Fruit fly (Drosophila melanogaster) whole organism, embryonic: ENCODE results near the gene Sld5.

ENCODE experiments used
- Asciz ChIP-seq: fragments of 200-800 bp; sonication (Bioruptor generic); optimal IDR thresholded peaks from 2 replicates; lab custom pipeline; 2017; ENCODE audit warnings: missing biosample characterization, mild to moderate bottlenecking, missing genetic modification characterization, missing genetic modification reagents
- Atf6 ChIP-seq: fragments of 200-800 bp; sonication (Bioruptor generic); IDR thresholded peaks from 2 replicates; pipeline ENCODE4 v1.3.6; 2022; ENCODE audit warnings: missing biosample characterization, missing genetic modification characterization
- B-H2 ChIP-seq: fragments of 200-800 bp; sonication (Bioruptor generic); optimal IDR thresholded peaks from 2 replicates; lab custom pipeline; 2018; ENCODE audit warnings: missing biosample characterization, mild to moderate bottlenecking, missing genetic modification characterization
- Bgb ChIP-seq: fragments of 200-800 bp; sonication (Bioruptor generic); IDR thresholded peaks from 2 replicates; pipeline ENCODE4 v1.3.6; 2022; ENCODE audit warnings: missing biosample characterization, missing genetic modification characterization; ENCODE audit not compliant: partially characterized antibody
- CG10431 ChIP-seq: fragments of 200-800 bp; sonication (Bioruptor generic); optimal IDR thresholded peaks from 3 replicates; lab custom pipeline; 2018; ENCODE audit warnings: missing biosample characterization, mild to moderate bottlenecking, missing genetic modification characterization
- CG10543 ChIP-seq: fragments of 200-800 bp; sonication (Bioruptor generic); optimal IDR thresholded peaks from 3 replicates; lab custom pipeline; 2017; ENCODE audit warnings: missing biosample characterization, mild to moderate bottlenecking, missing genetic modification characterization, moderate library complexity
- CG10565 ChIP-seq: fragments of 200-800 bp; sonication (Bioruptor generic); optimal IDR thresholded peaks from 3 replicates; lab custom pipeline; 2016; ENCODE audit warnings: missing biosample characterization, mild to moderate bottlenecking, missing genetic modification characterization
- CG12071 ChIP-seq: fragments of 200-800 bp; sonication (Bioruptor generic); optimal IDR thresholded peaks from 3 replicates; lab custom pipeline; 2018; ENCODE audit warnings: missing biosample characterization, mild to moderate bottlenecking, missing genetic modification characterization
- CG12104 ChIP-seq: fragments of 200-800 bp; sonication (Bioruptor generic); optimal IDR thresholded peaks from 3 replicates; lab custom pipeline; 2016; ENCODE audit warnings: missing biosample characterization, missing genetic modification characterization
- CG12219 ChIP-seq: fragments of 200-800 bp; sonication (Bioruptor generic); optimal IDR thresholded peaks from 3 replicates; lab custom pipeline; 2018; ENCODE audit warnings: missing biosample characterization, mild to moderate bottlenecking, missing genetic modification characterization
- CG12236 ChIP-seq: fragments of 200-800 bp; sonication (Bioruptor generic); optimal IDR thresholded peaks from 2 replicates; lab custom pipeline; 2016; ENCODE audit warnings: missing biosample characterization, missing genetic modification characterization
- CG13296 ChIP-seq: fragments of 200-800 bp; sonication (Bioruptor generic); optimal IDR thresholded peaks from 3 replicates; lab custom pipeline; 2018; ENCODE audit warnings: missing biosample characterization, mild to moderate bottlenecking, missing genetic modification characterization
- CG14050 ChIP-seq: fragments of 200-800 bp; sonication (Bioruptor generic); IDR thresholded peaks from 3 replicates; pipeline ENCODE4 v1.3.6; 2022; ENCODE audit warnings: missing biosample characterization, missing genetic modification characterization
- CG15269 ChIP-seq: fragments of 200-800 bp; sonication (Bioruptor generic); optimal IDR thresholded peaks from 2 replicates; lab custom pipeline; 2018; ENCODE audit warnings: missing biosample characterization, mild to moderate bottlenecking, missing genetic modification characterization, moderate library complexity
- CG17612 ChIP-seq: fragments of 200-800 bp; sonication (Bioruptor generic); IDR thresholded peaks from 2 replicates; pipeline ENCODE4 v1.3.6; 2022; ENCODE audit warnings: missing biosample characterization, missing genetic modification characterization
- CG17829 ChIP-seq: fragments of 200-800 bp; optimal IDR thresholded peaks from 2 replicates; lab custom pipeline; 2019; ENCODE audit warnings: missing biosample characterization, mild to moderate bottlenecking, missing genetic modification characterization, moderate library complexity
- CG18599 ChIP-seq: fragments of 200-800 bp; sonication (Bioruptor generic); optimal IDR thresholded peaks from 3 replicates; lab custom pipeline; 2017; ENCODE audit warnings: missing biosample characterization, missing genetic modification characterization, mild to moderate bottlenecking, moderate library complexity, missing genetic modification reagents
- CG2202 ChIP-seq: fragments of 200-800 bp; sonication (Bioruptor generic); optimal IDR thresholded peaks from 2 replicates; lab custom pipeline; 2018; ENCODE audit warnings: missing biosample characterization, mild to moderate bottlenecking, missing genetic modification characterization
- CG2712 ChIP-seq: fragments of 200-800 bp; optimal IDR thresholded peaks from 3 replicates; lab custom pipeline; 2019; ENCODE audit warnings: missing biosample characterization, mild to moderate bottlenecking, missing genetic modification characterization, moderate library complexity
- CG34224 ChIP-seq: fragments of 200-800 bp; sonication (Bioruptor generic); IDR thresholded peaks from 3 replicates; pipeline ENCODE4 v1.3.6; 2022; ENCODE audit warnings: missing biosample characterization, missing genetic modification characterization; ENCODE audit not compliant: partially characterized antibody
- CG3838 ChIP-seq: fragments of 200-800 bp; sonication (Bioruptor generic); optimal IDR thresholded peaks from 3 replicates; lab custom pipeline; 2016; ENCODE audit warnings: missing biosample characterization, missing genetic modification characterization
- CG43689 ChIP-seq: fragments of 200-800 bp; sonication (Bioruptor generic); IDR thresholded peaks from 2 replicates; pipeline ENCODE4 v1.3.6; 2022; ENCODE audit warnings: missing biosample characterization, missing genetic modification characterization
- CG4707 ChIP-seq: fragments of 200-800 bp; sonication (Bioruptor generic); optimal IDR thresholded peaks from 2 replicates; lab custom pipeline; 2018; ENCODE audit warnings: missing biosample characterization, mild to moderate bottlenecking, missing genetic modification characterization, moderate library complexity
- CG5245 ChIP-seq: fragments of 200-800 bp; sonication (Bioruptor generic); optimal IDR thresholded peaks from 3 replicates; lab custom pipeline; 2016; ENCODE audit warnings: missing biosample characterization, missing genetic modification characterization
- CG7357 ChIP-seq: fragments of 200-800 bp; sonication (Bioruptor generic); IDR thresholded peaks from 3 replicates; pipeline ENCODE4 v1.3.6; 2022; ENCODE audit warnings: missing biosample characterization, missing genetic modification characterization
- CG7987 ChIP-seq: fragments of 200-800 bp; sonication (Bioruptor generic); optimal IDR thresholded peaks from 2 replicates; lab custom pipeline; 2018; ENCODE audit warnings: missing biosample characterization, mild to moderate bottlenecking, missing genetic modification characterization, moderate library complexity
- D19B ChIP-seq: fragments of 200-800 bp; sonication (Bioruptor generic); optimal IDR thresholded peaks from 2 replicates; lab custom pipeline; 2017; ENCODE audit warnings: missing biosample characterization, mild to moderate bottlenecking, missing genetic modification characterization
- Dfd ChIP-seq, 2 experiments: fragments of >200 bp; optimal IDR thresholded peaks; 2 replicates each; lab custom pipeline; 2017; ENCODE audit warnings: missing biosample characterization in 2 of 2, missing genetic modification characterization in 2 of 2
- Dip2 ChIP-seq: fragments of 200-800 bp; sonication (Bioruptor generic); IDR thresholded peaks from 2 replicates; pipeline ENCODE4 v1.3.6; 2022; ENCODE audit warnings: missing biosample characterization, missing genetic modification characterization
- Dip3 ChIP-seq: fragments of 200-800 bp; sonication (Bioruptor generic); optimal IDR thresholded peaks from 3 replicates; lab custom pipeline; 2016; ENCODE audit warnings: missing biosample characterization, missing genetic modification characterization
- Lpt ChIP-seq: fragments of >200 bp; optimal IDR thresholded peaks from 2 replicates; lab custom pipeline; 2018; ENCODE audit warnings: missing biosample characterization, missing genetic modification characterization
- Nf-YB ChIP-seq: fragments of 200-800 bp; sonication (Bioruptor generic); optimal IDR thresholded peaks from 3 replicates; lab custom pipeline; 2019; ENCODE audit warnings: missing biosample characterization, mild to moderate bottlenecking, missing genetic modification characterization, moderate library complexity
- Ssrp ChIP-seq: fragments of 200-800 bp; sonication (Bioruptor generic); optimal IDR thresholded peaks from 2 replicates; lab custom pipeline; 2018; ENCODE audit warnings: missing biosample characterization, mild to moderate bottlenecking, missing genetic modification characterization, moderate library complexity
- Taf1 ChIP-seq: fragments of 200-800 bp; sonication (Bioruptor generic); IDR thresholded peaks from 2 replicates; pipeline ENCODE4 v1.3.6; 2022; ENCODE audit warnings: missing biosample characterization, missing genetic modification characterization
- ato ChIP-seq: fragments of 200-800 bp; sonication (Bioruptor generic); IDR thresholded peaks from 2 replicates; pipeline ENCODE4 v1.3.6; 2022; ENCODE audit warnings: missing biosample characterization, missing genetic modification characterization; ENCODE audit not compliant: partially characterized antibody
- cas ChIP-seq: fragments of 200-800 bp; sonication (Bioruptor generic); IDR thresholded peaks from 2 replicates; pipeline ENCODE4 v1.3.6; 2022; ENCODE audit warnings: missing biosample characterization, missing genetic modification characterization
- croc ChIP-seq: fragments of 200-800 bp; sonication (Bioruptor generic); conservative IDR thresholded peaks from 3 replicates; pipeline ENCODE4 v1.3.6; 2022; ENCODE audit warnings: missing biosample characterization, missing genetic modification characterization
- fd64A ChIP-seq: fragments of 200-800 bp; sonication (Bioruptor generic); optimal IDR thresholded peaks from 3 replicates; lab custom pipeline; 2018; ENCODE audit warnings: missing biosample characterization, mild to moderate bottlenecking, missing genetic modification characterization
- gsb ChIP-seq: fragments of 200-800 bp; sonication (Bioruptor generic); IDR thresholded peaks from 2 replicates; pipeline ENCODE4 v1.3.6; 2022; ENCODE audit warnings: missing biosample characterization, missing genetic modification characterization
- inv ChIP-seq: fragments of 200-800 bp; sonication (Bioruptor generic); IDR thresholded peaks from 2 replicates; pipeline ENCODE4 v1.3.6; 2022; ENCODE audit warnings: missing biosample characterization, missing genetic modification characterization; ENCODE audit not compliant: partially characterized antibody
- mirr ChIP-seq: fragments of 200-800 bp; sonication (Bioruptor generic); optimal IDR thresholded peaks from 3 replicates; lab custom pipeline; 2018; ENCODE audit warnings: missing biosample characterization, mild to moderate bottlenecking, missing genetic modification characterization
- nerfin-1 ChIP-seq: fragments of 200-800 bp; sonication (Bioruptor generic); optimal IDR thresholded peaks from 3 replicates; lab custom pipeline; 2019; ENCODE audit warnings: missing biosample characterization, mild to moderate bottlenecking, missing genetic modification characterization, moderate library complexity
- p53 ChIP-seq: fragments of 200-800 bp; sonication (Bioruptor generic); optimal IDR thresholded peaks from 2 replicates; lab custom pipeline; 2016; ENCODE audit warnings: missing biosample characterization, missing genetic modification characterization
- prd ChIP-seq, 3 experiments: fragments of >200 bp in 2 of 3; fragments of 200-800 bp in 1 of 3; sonication (Bioruptor generic) in 1 of 3; optimal IDR thresholded peaks in 2 of 3; IDR thresholded peaks in 1 of 3; 2 replicates in 2 of 3; 3 replicates in 1 of 3; pipeline versions ENCODE4 v1.3.6 to Lab custom; 2017 to 2022; ENCODE audit warnings: missing biosample characterization in 1 of 3, missing genetic modification characterization in 1 of 3
- row ChIP-seq: fragments of 200-800 bp; sonication (Bioruptor generic); IDR thresholded peaks from 3 replicates; pipeline ENCODE4 v1.3.6; 2022; ENCODE audit warnings: missing biosample characterization, missing genetic modification characterization
- scrt ChIP-seq: fragments of 200-800 bp; sonication (Bioruptor generic); optimal IDR thresholded peaks from 2 replicates; lab custom pipeline; 2018; ENCODE audit warnings: missing biosample characterization, mild to moderate bottlenecking, missing genetic modification characterization, moderate library complexity
- twi ChIP-seq: fragments of 200-800 bp; optimal IDR thresholded peaks from 2 replicates; lab custom pipeline; 2019; ENCODE audit warnings: missing biosample characterization, mild to moderate bottlenecking, missing genetic modification characterization, moderate library complexity
- vfl ChIP-seq: fragments of 200-800 bp; sonication (Bioruptor generic); optimal IDR thresholded peaks from 2 replicates; lab custom pipeline; 2016; ENCODE audit warnings: missing biosample characterization, missing genetic modification characterization
- wek ChIP-seq: fragments of 200-800 bp; sonication (Bioruptor generic); optimal IDR thresholded peaks from 3 replicates; lab custom pipeline; 2018; ENCODE audit warnings: missing biosample characterization, mild to moderate bottlenecking, missing genetic modification characterization, moderate library complexity

Sld5 gene

DNA sequence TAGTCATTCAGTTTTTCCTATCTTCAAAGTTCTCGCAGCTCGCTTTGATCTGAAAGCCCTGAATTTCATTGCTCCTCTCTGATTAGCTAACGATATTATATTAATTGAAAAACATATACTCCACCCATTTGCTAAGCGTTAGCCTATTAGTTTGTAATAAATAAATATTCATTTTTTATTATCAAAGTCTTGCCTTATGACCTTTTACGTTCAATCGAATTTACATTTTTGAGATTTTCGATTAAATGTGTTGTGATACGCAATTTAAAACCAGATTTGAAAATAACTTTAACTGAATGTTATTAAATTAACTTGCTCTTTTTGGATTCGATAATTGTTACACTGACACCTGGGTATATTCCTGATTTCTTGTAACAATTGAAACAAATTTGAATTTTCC lies 6.6 kb upstream of the Sld5 start, which contains the start of gene CG14551:
CG14551 (minus strand) TSS at position 101 of the 400 bp plus-strand sequence.
- TF ChIP-seq Lpt (GFP tag; lab: Kevin White, UChicago) (no peak), CG10431 (GFP tag; lab: Kevin White, UChicago) (no peak), Taf1 (GFP tag; lab: Robert Waterston, UW) (no peak), p53 (GFP tag; lab: Kevin White, UChicago) (no peak), CG5245 (no peak), Ssrp (tag; lab: Kevin White, UChicago) (no peak), CG12219 (GFP tag; lab: Kevin White, UChicago) (no peak), gsb (GFP tag; lab: Robert Waterston, UW) (no peak), Atf6 (GFP tag; lab: Robert Waterston, UW) (no peak), scrt (GFP tag; lab: Kevin White, UChicago) (no peak), CG15269 (no peak), Dip3 (GFP tag; lab: Kevin White, UChicago) (no peak), ato (GFP tag; lab: Robert Waterston, UW) (no peak), row (GFP tag; lab: Robert Waterston, UW) (no peak), CG10543 (no peak), CG7987 (GFP tag; lab: Kevin White, UChicago) (no peak), mirr (no peak)
- TF ChIP-seq, all 482 proteins: peak for 0

DNA sequence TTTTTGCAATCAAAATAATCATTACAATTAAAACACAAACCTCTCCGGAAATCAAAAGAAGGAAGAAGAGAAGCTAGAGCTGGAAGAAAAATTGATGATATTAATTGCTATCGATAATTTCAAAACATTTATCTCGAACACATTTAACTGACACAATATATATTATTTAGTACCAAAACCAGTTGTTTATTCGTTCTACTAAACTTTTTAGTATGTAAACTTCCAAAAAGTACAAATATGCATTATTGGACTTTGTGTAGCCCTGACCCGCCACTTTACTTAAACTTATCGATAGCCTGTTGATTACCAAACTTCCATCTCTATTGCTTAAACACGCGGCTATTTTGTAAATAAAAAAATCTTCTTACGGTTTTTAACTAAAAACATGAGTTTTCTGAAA lies 2.8 kb upstream of the Sld5 start, which contains the start of the genes RpL34a and Trmt61:
RpL34a (minus strand) TSS at position 73 of the 400 bp plus-strand sequence.
Trmt61 (plus strand) TSS at position 302 of the 400 bp plus-strand sequence.
- peak; percentile 75 for TF ChIP-seq vfl
- TF ChIP-seq Dfd (GFP tag; optimal IDR thresholded peaks at IDR 0.05; lab: Kevin White, UChicago): no peak
- TF ChIP-seq CG2202 (tag; lab: Kevin White, UChicago): peak; percentile 86
- TF ChIP-seq CG17612 (GFP tag; lab: Robert Waterston, UW): peak; percentile 57
- TF ChIP-seq B-H2 (GFP tag; lab: Kevin White, UChicago): peak; percentile 92
- TF ChIP-seq CG7357 (GFP tag; lab: Robert Waterston, UW): 0 out of 3 replicates have a peak, but pooled peaks have one; percentile 24
- peak; percentile 93 for TF ChIP-seq CG12104 (GFP tag; lab: Kevin White, UChicago)
- TF ChIP-seq CG13296: peak; percentile 95
- TF ChIP-seq nerfin-1 (tag; lab: Kevin White, UChicago): peak; percentile 90
- peak; percentile 55; the same call in 1 of the 2 replicates for TF ChIP-seq cas
- TF ChIP-seq Bgb (GFP tag; lab: Robert Waterston, UW): peak; percentile 79
- TF ChIP-seq inv (GFP tag; lab: Robert Waterston, UW): peak; percentile 82
- no peak for TF ChIP-seq CG3838
- no peak for TF ChIP-seq Dip2 (GFP tag; lab: Robert Waterston, UW)
- TF ChIP-seq wek (GFP tag; lab: Kevin White, UChicago): peak; percentile 81
- TF ChIP-seq CG12236 (GFP tag; lab: Kevin White, UChicago): peak; percentile 64
- peak; percentile 75 for TF ChIP-seq CG43689 (GFP tag; lab: Robert Waterston, UW)
- TF ChIP-seq CG4707 (GFP tag; lab: Kevin White, UChicago): peak; percentile 70
- peak; percentile 63 for TF ChIP-seq croc
- TF ChIP-seq prd (optimal IDR thresholded peaks at IDR 0.05; lab: Kevin White, UChicago): no peak
- TF ChIP-seq prd (GFP tag; IDR thresholded peaks at IDR 0.05; lab: Robert Waterston, UW): peak; percentile 68
- peak; percentile 87 for TF ChIP-seq CG17829 (tag; lab: Kevin White, UChicago)
- TF ChIP-seq CG14050: peak; percentile 63; the same call in 2 of the 3 replicates
- TF ChIP-seq CG2712 (tag; lab: Kevin White, UChicago): peak; percentile 90
- TF ChIP-seq CG34224: peak; percentile 84
- TF ChIP-seq CG18599 (GFP tag; lab: Kevin White, UChicago): peak; percentile 88
- no peak for TF ChIP-seq twi (tag; lab: Kevin White, UChicago)
- TF ChIP-seq D19B (GFP tag; lab: Kevin White, UChicago): peak; percentile 67
- peak; percentile 89 for TF ChIP-seq fd64A (GFP tag; lab: Kevin White, UChicago)
- TF ChIP-seq Asciz (GFP tag; lab: Kevin White, UChicago): peak; percentile 93
- peak; percentile 81 for TF ChIP-seq Nf-YB (GFP tag; lab: Kevin White, UChicago)
- TF ChIP-seq CG12071 (GFP tag; lab: Kevin White, UChicago): peak; percentile 82
- TF ChIP-seq CG10565 (GFP tag; lab: Kevin White, UChicago): peak; percentile 35
